Worm (Caenorhabditis elegans): Measurements from ENCODE around the gene R193.2.

- TF ChIP-seq W03F9.2 (tag; optimal IDR thresholded peaks at IDR 0.05) (no peak), him-1 (tag; optimal IDR thresholded peaks at IDR 0.05) (no peak), dao-5 (tag; optimal IDR thresholded peaks at IDR 0.05) (no peak)
Measured at ce11 chrX:1107758-1108157, 40.6 kb downstream of the R193.2 start, which contains the start of gene C05D9.4.

Data from whole organism, L4/young adult.